Fruit fly (Drosophila melanogaster): ENCODE results near the gene CG13481.

dm6 chr3L:14329042-14329441, 40.5 kb downstream of the CG13481 start, which contains the start of gene CG13482:
- TF ChIP-seq CG12605 (GFP tag; IDR thresholded peaks at IDR 0.05) (no peak), D1 (tag; optimal IDR thresholded peaks at IDR 0.05) (no peak), Ets98B (GFP tag; IDR thresholded peaks at IDR 0.05) (no peak)

Data from whole organism, pupa.